Worm (Caenorhabditis elegans) whole organism, L4 larva: ENCODE results near the gene sru-1.

Experiments used
- F10B5.3 ChIP-seq: sonication (generic microtip); optimal IDR thresholded peaks from 2 replicates; lab custom pipeline; 2016; ENCODE audit warnings: mild to moderate bottlenecking, missing genetic modification characterization, missing compliant biosample characterization
- F26F4.8 ChIP-seq: fragments of 200-800 bp; sonication (Bioruptor generic); conservative IDR thresholded peaks from 2 replicates; pipeline ENCODE4 v1.3.6; 2022; ENCODE audit warnings: missing genetic modification characterization, missing compliant biosample characterization
- F37D6.2 ChIP-seq: sonication (generic microtip); optimal IDR thresholded peaks from 2 replicates; lab custom pipeline; 2016; ENCODE audit warnings: mild to moderate bottlenecking, missing genetic modification characterization, missing compliant biosample characterization
- R02D3.7 ChIP-seq: fragments of 150-350 bp; sonication (generic microtip); optimal IDR thresholded peaks from 3 replicates; lab custom pipeline; 2014; ENCODE audit warnings: missing biosample characterization, missing genetic modification characterization
- T26A8.4 ChIP-seq: fragments of 200-800 bp; sonication (Bioruptor generic); IDR thresholded peaks from 2 replicates; pipeline ENCODE4 v1.3.6; 2022; ENCODE audit warnings: missing genetic modification characterization, missing compliant biosample characterization
- Y105C5A.15 ChIP-seq: fragments of 200-800 bp; sonication (Bioruptor generic); IDR thresholded peaks from 2 replicates; pipeline ENCODE4 v1.3.6; 2022; ENCODE audit warnings: missing genetic modification characterization, missing compliant biosample characterization
- ZK337.2 ChIP-seq: fragments of 200-800 bp; sonication (Bioruptor generic); IDR thresholded peaks from 2 replicates; pipeline ENCODE4 v1.3.6; 2022; ENCODE audit warnings: missing genetic modification reagents, missing genetic modification characterization, missing compliant biosample characterization
- attf-4 ChIP-seq: sonication (generic microtip); optimal IDR thresholded peaks from 3 replicates; lab custom pipeline; 2017; ENCODE audit warnings: missing biosample characterization, missing genetic modification characterization
- ceh-20 ChIP-seq: fragments of 200-800 bp; sonication (Bioruptor generic); IDR thresholded peaks from 2 replicates; pipeline ENCODE4 v1.3.6; 2022; ENCODE audit warnings: missing genetic modification reagents, missing genetic modification characterization, missing compliant biosample characterization
- ceh-82 ChIP-seq: sonication (generic microtip); optimal IDR thresholded peaks from 2 replicates; lab custom pipeline; 2017; ENCODE audit warnings: missing biosample characterization, missing genetic modification characterization
- cey-2 ChIP-seq: sonication (generic microtip); optimal IDR thresholded peaks from 3 replicates; lab custom pipeline; 2017; ENCODE audit warnings: missing genetic modification characterization, mild to moderate bottlenecking, missing compliant biosample characterization, antibody characterized with exemption, borderline replicate concordance; ENCODE audit not compliant: insufficient read depth
- daf-16 ChIP-seq, 3 experiments: sonication (generic microtip); optimal IDR thresholded peaks; 2 replicates each; lab custom pipeline; 2016 to 2017; ENCODE audit warnings: missing genetic modification characterization in 3 of 3, missing genetic modification reagents in 3 of 3, mild to moderate bottlenecking in 2 of 3, missing compliant biosample characterization in 2 of 3, missing biosample characterization in 1 of 3, moderate library complexity in 1 of 3
- dmd-6 ChIP-seq: fragments of 200-800 bp; sonication (Bioruptor generic); IDR thresholded peaks from 2 replicates; pipeline ENCODE4 v1.3.6; 2022; ENCODE audit warnings: missing genetic modification reagents, missing genetic modification characterization, missing compliant biosample characterization
- dmd-8 ChIP-seq: fragments of 200-800 bp; sonication (Bioruptor generic); IDR thresholded peaks from 2 replicates; pipeline ENCODE4 v1.3.6; 2022; ENCODE audit warnings: missing genetic modification characterization, missing compliant biosample characterization
- dmd-9 ChIP-seq: fragments of 200-800 bp; sonication (Bioruptor generic); IDR thresholded peaks from 2 replicates; pipeline ENCODE4 v1.3.6; 2022; ENCODE audit warnings: missing genetic modification reagents, missing genetic modification characterization, missing compliant biosample characterization
- dve-1 ChIP-seq: sonication (generic microtip); optimal IDR thresholded peaks from 2 replicates; lab custom pipeline; 2017; ENCODE audit warnings: antibody characterized with exemption, mild to moderate bottlenecking, missing genetic modification characterization, missing compliant biosample characterization; ENCODE audit not compliant: insufficient read depth
- egl-43 ChIP-seq: fragments of 200-800 bp; sonication (Bioruptor generic); IDR thresholded peaks from 2 replicates; pipeline ENCODE4 v1.3.6; 2022; ENCODE audit warnings: missing genetic modification reagents, missing genetic modification characterization, missing compliant biosample characterization
- fkh-10 ChIP-seq: fragments of 150-350 bp; optimal IDR thresholded peaks from 2 replicates; lab custom pipeline; 2014; ENCODE audit warnings: missing biosample characterization, missing genetic modification reagents, missing genetic modification characterization
- gei-8 ChIP-seq: fragments of 200-800 bp; sonication (Bioruptor generic); optimal IDR thresholded peaks from 2 replicates; lab custom pipeline; 2018; ENCODE audit warnings: mild to moderate bottlenecking, missing genetic modification characterization, missing compliant biosample characterization
- hif-1 ChIP-seq, 2 experiments: sonication (generic microtip); optimal IDR thresholded peaks; 2 replicates each; lab custom pipeline; 2016 to 2017; ENCODE audit warnings: missing compliant biosample characterization in 2 of 2, missing genetic modification characterization in 2 of 2, missing genetic modification reagents in 2 of 2, missing genotype in 2 of 2, mild to moderate bottlenecking in 1 of 2
- hlh-11 ChIP-seq: fragments of 200-800 bp; sonication (Bioruptor generic); optimal IDR thresholded peaks from 2 replicates; lab custom pipeline; 2018; ENCODE audit warnings: mild to moderate bottlenecking, missing genetic modification characterization, missing compliant biosample characterization
- hlh-30 ChIP-seq: sonication (generic microtip); optimal IDR thresholded peaks from 2 replicates; lab custom pipeline; 2017; ENCODE audit warnings: antibody characterized with exemption, mild to moderate bottlenecking, missing genetic modification characterization, missing compliant biosample characterization; ENCODE audit not compliant: insufficient read depth
- hmg-1.1 ChIP-seq: fragments of 200-800 bp; sonication (Bioruptor generic); IDR thresholded peaks from 2 replicates; pipeline ENCODE4 v1.3.6; 2022; ENCODE audit warnings: missing genetic modification reagents, missing genetic modification characterization, missing compliant biosample characterization
- lin-1 ChIP-seq: fragments of 200-800 bp; sonication (Bioruptor generic); IDR thresholded peaks from 2 replicates; pipeline ENCODE4 v1.3.6; 2022; ENCODE audit warnings: missing genetic modification reagents, missing genetic modification characterization, missing compliant biosample characterization
- lin-13 ChIP-seq: fragments of 150-350 bp; optimal IDR thresholded peaks from 2 replicates; lab custom pipeline; 2014; ENCODE audit warnings: missing biosample characterization, missing genetic modification reagents, missing genetic modification characterization
- lin-15B ChIP-seq: fragments of 150-350 bp; sonication (generic microtip); optimal IDR thresholded peaks from 3 replicates; lab custom pipeline; 2014; ENCODE audit warnings: missing biosample characterization, missing genetic modification characterization
- lin-38 ChIP-seq: fragments of 200-800 bp; sonication (Bioruptor generic); IDR thresholded peaks from 2 replicates; pipeline ENCODE4 v1.3.6; 2022; ENCODE audit warnings: missing genetic modification reagents, missing genetic modification characterization, missing compliant biosample characterization
- lin-39 ChIP-seq: fragments of 150-350 bp; optimal IDR thresholded peaks from 2 replicates; lab custom pipeline; 2014; ENCODE audit warnings: missing biosample characterization, missing genetic modification reagents, missing genetic modification characterization
- lsy-2 ChIP-seq, 2 experiments: fragments of 150-350 bp in 1 of 2; sonication (generic microtip) in 1 of 2; optimal IDR thresholded peaks; 2 replicates each; lab custom pipeline; 2014 to 2017; ENCODE audit warnings: missing biosample characterization in 2 of 2, missing genetic modification characterization in 2 of 2
- madf-9 ChIP-seq: fragments of 200-800 bp; sonication (Bioruptor generic); conservative IDR thresholded peaks from 2 replicates; pipeline ENCODE4 v1.3.6; 2022; ENCODE audit warnings: missing genetic modification reagents, missing genetic modification characterization, missing compliant biosample characterization
- mdl-1 ChIP-seq, 2 experiments: fragments of 150-350 bp in 1 of 2; sonication (generic microtip) in 1 of 2; optimal IDR thresholded peaks; 2 replicates each; lab custom pipeline; 2014 to 2017; ENCODE audit warnings: missing biosample characterization in 2 of 2, missing genetic modification characterization in 2 of 2
- mep-1 ChIP-seq: fragments of 150-350 bp; sonication (generic microtip); optimal IDR thresholded peaks from 3 replicates; lab custom pipeline; 2014; ENCODE audit warnings: missing biosample characterization, missing genetic modification characterization
- mxl-2 ChIP-seq: fragments of 200-800 bp; sonication (Bioruptor generic); conservative IDR thresholded peaks from 2 replicates; pipeline ENCODE4 v1.3.6; 2022; ENCODE audit warnings: missing genetic modification reagents, missing genetic modification characterization, missing compliant biosample characterization
- nhr-111 ChIP-seq: fragments of 200-800 bp; sonication (Bioruptor generic); optimal IDR thresholded peaks from 2 replicates; lab custom pipeline; 2018; ENCODE audit warnings: mild to moderate bottlenecking, missing genetic modification characterization, missing compliant biosample characterization
- nhr-237 ChIP-seq: sonication (generic microtip); optimal IDR thresholded peaks from 2 replicates; lab custom pipeline; 2017; ENCODE audit warnings: missing biosample characterization, missing genetic modification characterization
- nhr-28 ChIP-seq: fragments of 150-350 bp; optimal IDR thresholded peaks from 2 replicates; lab custom pipeline; 2014; ENCODE audit warnings: missing biosample characterization, missing genetic modification characterization
- nhr-6 ChIP-seq: fragments of 150-350 bp; optimal IDR thresholded peaks from 2 replicates; lab custom pipeline; 2014; ENCODE audit warnings: missing biosample characterization, missing genetic modification characterization
- nhr-76 ChIP-seq: fragments of 150-350 bp; optimal IDR thresholded peaks from 2 replicates; lab custom pipeline; 2014; ENCODE audit warnings: missing biosample characterization, missing genetic modification characterization
- nhr-77 ChIP-seq: fragments of 150-350 bp; optimal IDR thresholded peaks from 2 replicates; lab custom pipeline; 2014; ENCODE audit warnings: missing biosample characterization, missing genetic modification characterization
- pqm-1 ChIP-seq: sonication (generic microtip); optimal IDR thresholded peaks from 2 replicates; lab custom pipeline; 2017; ENCODE audit warnings: missing biosample characterization, missing genetic modification characterization
- sdz-12 ChIP-seq: fragments of 200-800 bp; sonication (Bioruptor generic); optimal IDR thresholded peaks from 2 replicates; lab custom pipeline; 2018; ENCODE audit warnings: mild to moderate bottlenecking, missing genetic modification characterization, missing compliant biosample characterization
- skn-1 ChIP-seq: fragments of 150-350 bp; optimal IDR thresholded peaks from 2 replicates; lab custom pipeline; 2014; ENCODE audit warnings: missing biosample characterization, missing genetic modification characterization
- snpc-4 ChIP-seq: fragments of 150-350 bp; optimal IDR thresholded peaks from 2 replicates; lab custom pipeline; 2014; ENCODE audit warnings: missing biosample characterization, missing genetic modification characterization
- spr-1 ChIP-seq: sonication (generic microtip); optimal IDR thresholded peaks from 2 replicates; lab custom pipeline; 2016; ENCODE audit warnings: mild to moderate bottlenecking, missing genetic modification characterization, missing compliant biosample characterization
- tra-1 ChIP-seq: fragments of 200-800 bp; sonication (Bioruptor generic); IDR thresholded peaks from 2 replicates; pipeline ENCODE4 v1.3.6; 2022; ENCODE audit warnings: missing genetic modification reagents, missing genetic modification characterization, missing compliant biosample characterization
- unc-62 ChIP-seq, 3 experiments: fragments of 150-350 bp in 1 of 3; sonication (generic microtip); optimal IDR thresholded peaks in 2 of 3; peaks in 1 of 3; 1 replicate in 1 of 3; 2 replicates in 2 of 3; lab custom pipeline; 2014 to 2017; ENCODE audit warnings: missing biosample characterization in 3 of 3, missing genetic modification characterization in 3 of 3, missing genetic modification reagents in 3 of 3, missing genotype in 1 of 3
- zag-1 ChIP-seq: fragments of 150-350 bp; optimal IDR thresholded peaks from 2 replicates; lab custom pipeline; 2014; ENCODE audit warnings: missing biosample characterization, missing genetic modification characterization
- zfp-2 ChIP-seq: sonication (generic microtip); optimal IDR thresholded peaks from 2 replicates; lab custom pipeline; 2016; ENCODE audit warnings: mild to moderate bottlenecking, missing genetic modification characterization, missing compliant biosample characterization
- zip-2 ChIP-seq: fragments of 150-350 bp; optimal IDR thresholded peaks from 2 replicates; lab custom pipeline; 2014; ENCODE audit warnings: missing biosample characterization, missing genetic modification characterization

sru-1 gene

DNA sequence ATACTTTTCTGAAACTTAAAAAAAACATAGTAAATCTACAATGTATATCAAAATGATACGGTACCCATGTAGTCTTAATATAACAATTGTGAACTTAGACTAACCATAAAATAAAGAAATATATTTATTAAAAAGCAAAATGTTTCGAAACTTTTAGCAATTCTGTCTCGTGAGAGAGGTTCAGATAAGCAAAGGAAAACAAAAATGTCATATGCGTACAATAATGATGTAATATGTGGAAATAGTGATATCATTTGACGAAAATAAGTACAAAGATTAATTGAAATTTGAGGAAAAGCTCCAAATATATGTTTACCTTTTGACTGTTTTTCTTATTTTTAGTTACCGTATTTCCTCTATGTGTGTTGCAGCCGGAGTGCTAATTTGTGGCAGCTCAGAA lies 25.7 kb downstream of the sru-1 start (continued):
- TF ChIP-seq ZK337.2 (GFP tag; lab: Robert Waterston, UW) (no peak), mep-1 (peak; percentile 3), dmd-9 (no peak), hif-1 (tag; optimal IDR thresholded peaks at IDR 0.05; lab: Kevin White, UChicago) (peak in 1 of 2 experiments; percentile 40), tra-1 (GFP tag; lab: Robert Waterston, UW) (no peak), dve-1 (peak; percentile 40), nhr-6 (tag; lab: Kevin White, UChicago) (no peak), zfp-2 (tag; lab: Kevin White, UChicago) (no peak), pqm-1 (no peak), hlh-11 (no peak), daf-16 (GFP tag; optimal IDR thresholded peaks at IDR 0.05; lab: Kevin White, UChicago) (no peak), daf-16 (tag; optimal IDR thresholded peaks at IDR 0.05; lab: Kevin White, UChicago) (peak; percentile 72)

DNA sequence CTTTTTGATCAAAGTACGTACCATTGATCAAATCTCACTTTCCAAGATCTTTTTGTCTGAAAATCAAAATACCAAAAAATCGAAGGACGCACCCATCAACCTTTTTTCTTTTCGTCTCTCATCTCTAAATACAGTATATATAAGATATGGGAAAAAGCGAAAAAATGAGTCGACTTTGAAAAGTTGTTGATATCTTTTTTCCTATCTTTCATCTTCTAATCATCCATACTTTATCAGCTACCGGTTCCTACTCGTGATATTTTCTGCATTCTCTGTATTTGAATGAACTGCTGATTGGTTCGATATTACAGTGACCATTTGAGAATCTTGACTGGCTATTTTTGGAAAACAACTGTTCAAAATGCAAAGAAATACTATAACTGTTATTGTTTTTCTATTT lies 28.4 kb downstream of the sru-1 start, which contains the start of gene C33A12.19:
Gene C33A12.19 (plus strand): TSS at position 169 of the 400 bp plus-strand sequence.
- TF ChIP-seq hmg-1.1 (GFP tag; lab: Robert Waterston, UW) (no peak), dmd-6 (GFP tag; lab: Robert Waterston, UW) (peak; percentile 36), R02D3.7 (no peak), lin-39 (no peak), zip-2 (tag; lab: Kevin White, UChicago) (no peak), nhr-111 (GFP tag; lab: Kevin White, UChicago) (no peak), zag-1 (tag; lab: Kevin White, UChicago) (no peak), skn-1 (tag; lab: Kevin White, UChicago) (no peak), lsy-2 (tag; optimal IDR thresholded peaks at IDR 0.05; lab: Kevin White, UChicago) (peak in 1 of 2 experiments; percentile 37), ceh-20 (GFP tag; lab: Robert Waterston, UW) (no peak), hlh-11 (peak; percentile 50), dmd-8 (no peak), lin-13 (GFP tag; lab: Kevin White, UChicago) (no peak), madf-9 (GFP tag; lab: Robert Waterston, UW) (no peak), nhr-76 (tag; lab: Kevin White, UChicago) (no peak), lin-1 (no peak), Y105C5A.15 (GFP tag; lab: Robert Waterston, UW) (no peak), F37D6.2 (tag; lab: Kevin White, UChicago) (no peak), nhr-28 (peak; percentile 56), cey-2 (tag; lab: Kevin White, UChicago) (peak; percentile 20), nhr-77 (tag; lab: Kevin White, UChicago) (peak; percentile 19), lin-38 (no peak), unc-62 (GFP tag; optimal IDR thresholded peaks at IDR 0.05 in 1 of 2; lab: Kevin White, UChicago) (peak in 1 of 2 experiments; percentile 88), unc-62 (tag; optimal IDR thresholded peaks at IDR 0.05; lab: Kevin White, UChicago) (no peak), dve-1 (peak; percentile 34), snpc-4 (tag; lab: Kevin White, UChicago) (no peak), fkh-10 (GFP tag; lab: Kevin White, UChicago) (no peak), F10B5.3 (tag; lab: Kevin White, UChicago) (no peak), ceh-82 (tag; lab: Kevin White, UChicago) (no peak), nhr-237 (tag; lab: Kevin White, UChicago) (no peak), lin-15B (no peak), mxl-2 (GFP tag; lab: Robert Waterston, UW) (no peak), mdl-1 (tag; optimal IDR thresholded peaks at IDR 0.05; lab: Kevin White, UChicago) (peak in 1 of 2 experiments; percentile 74), T26A8.4 (no peak), spr-1 (tag; lab: Kevin White, UChicago) (no peak), egl-43 (no peak), sdz-12 (no peak), hif-1 (tag; optimal IDR thresholded peaks at IDR 0.05; lab: Kevin White, UChicago) (no peak), gei-8 (GFP tag; lab: Kevin White, UChicago) (no peak), dmd-9 (no peak), hlh-30 (tag; lab: Kevin White, UChicago) (peak; percentile 53), F26F4.8 (GFP tag; lab: Robert Waterston, UW) (no peak), attf-4 (no peak)
